Fruit fly (Drosophila melanogaster) whole organism, embryonic: ENCODE measurements around the gene CG43345.

Experiments used
- CG11398 ChIP-seq: fragments of 200-800 bp; sonication (Bioruptor generic); optimal IDR thresholded peaks from 2 replicates; lab custom pipeline; 2016; ENCODE audit warnings: missing biosample characterization, missing genetic modification characterization
- CG11696 ChIP-seq: fragments of 200-800 bp; sonication (Bioruptor generic); IDR thresholded peaks from 2 replicates; pipeline ENCODE4 v1.3.6; 2022; ENCODE audit warnings: missing biosample characterization, missing genetic modification characterization
- CG13624 ChIP-seq: fragments of 200-800 bp; sonication (Bioruptor generic); optimal IDR thresholded peaks from 2 replicates; lab custom pipeline; 2016; ENCODE audit warnings: missing biosample characterization, missing genetic modification characterization
- CG15601 ChIP-seq: fragments of 200-800 bp; sonication (Bioruptor generic); optimal IDR thresholded peaks from 3 replicates; lab custom pipeline; 2019; ENCODE audit warnings: missing biosample characterization, mild to moderate bottlenecking, missing genetic modification characterization, moderate library complexity
- CG1792 ChIP-seq: fragments of 200-800 bp; sonication (Bioruptor generic); optimal IDR thresholded peaks from 2 replicates; lab custom pipeline; 2016; ENCODE audit warnings: missing biosample characterization, missing genetic modification characterization
- CG18764 ChIP-seq: fragments of 200-800 bp; sonication (Bioruptor generic); optimal IDR thresholded peaks from 3 replicates; lab custom pipeline; 2016; ENCODE audit warnings: missing biosample characterization, missing genetic modification characterization
- CG2875 ChIP-seq: fragments of 200-800 bp; sonication (Bioruptor generic); optimal IDR thresholded peaks from 2 replicates; lab custom pipeline; 2017; ENCODE audit warnings: missing biosample characterization, mild to moderate bottlenecking, missing genetic modification characterization, missing genetic modification reagents
- CG31388 ChIP-seq: fragments of 200-800 bp; sonication (Bioruptor generic); optimal IDR thresholded peaks from 2 replicates; lab custom pipeline; 2016; ENCODE audit warnings: missing biosample characterization, missing genetic modification characterization
- CG34224 ChIP-seq: fragments of 200-800 bp; sonication (Bioruptor generic); IDR thresholded peaks from 3 replicates; pipeline ENCODE4 v1.3.6; 2022; ENCODE audit warnings: missing biosample characterization, missing genetic modification characterization; ENCODE audit not compliant: partially characterized antibody
- CG42726 ChIP-seq: fragments of 200-800 bp; sonication (Bioruptor generic); IDR thresholded peaks from 2 replicates; pipeline ENCODE4 v1.3.6; 2022; ENCODE audit warnings: missing biosample characterization, missing genetic modification characterization; ENCODE audit not compliant: partially characterized antibody
- CG4820 ChIP-seq: fragments of 200-800 bp; sonication (Bioruptor generic); optimal IDR thresholded peaks from 3 replicates; lab custom pipeline; 2016; ENCODE audit warnings: missing biosample characterization, missing genetic modification characterization
- CG6175 ChIP-seq: fragments of 200-800 bp; sonication (Bioruptor generic); IDR thresholded peaks from 3 replicates; pipeline ENCODE4 v1.3.6; 2022; ENCODE audit warnings: missing biosample characterization, missing genetic modification characterization
- CG6272 ChIP-seq: fragments of 200-800 bp; sonication (Bioruptor generic); IDR thresholded peaks from 2 replicates; pipeline ENCODE4 v1.3.6; 2022; ENCODE audit warnings: missing biosample characterization, missing genetic modification characterization
- CG7786 ChIP-seq: fragments of 200-800 bp; sonication (Bioruptor generic); optimal IDR thresholded peaks from 2 replicates; lab custom pipeline; 2016; ENCODE audit warnings: missing biosample characterization, missing genetic modification characterization
- CTCF ChIP-seq: fragments of 200-800 bp; sonication (Bioruptor generic); optimal IDR thresholded peaks from 2 replicates; lab custom pipeline; 2017; ENCODE audit warnings: missing biosample characterization, mild to moderate bottlenecking, missing genetic modification characterization, moderate library complexity
- Dip2 ChIP-seq: fragments of 200-800 bp; sonication (Bioruptor generic); IDR thresholded peaks from 2 replicates; pipeline ENCODE4 v1.3.6; 2022; ENCODE audit warnings: missing biosample characterization, missing genetic modification characterization
- Dip3 ChIP-seq: fragments of 200-800 bp; sonication (Bioruptor generic); optimal IDR thresholded peaks from 3 replicates; lab custom pipeline; 2016; ENCODE audit warnings: missing biosample characterization, missing genetic modification characterization
- Doc3 ChIP-seq: fragments of 200-800 bp; sonication (Bioruptor generic); IDR thresholded peaks from 3 replicates; pipeline ENCODE4 v1.3.6; 2022; ENCODE audit warnings: missing biosample characterization, missing genetic modification characterization; ENCODE audit not compliant: partially characterized antibody
- Elba2 ChIP-seq: fragments of 200-800 bp; sonication (Bioruptor generic); optimal IDR thresholded peaks from 3 replicates; lab custom pipeline; 2016; ENCODE audit warnings: missing biosample characterization, missing genetic modification characterization
- Hey ChIP-seq: fragments of 200-800 bp; sonication (Bioruptor generic); optimal IDR thresholded peaks from 3 replicates; lab custom pipeline; 2018; ENCODE audit warnings: missing biosample characterization, mild to moderate bottlenecking, missing genetic modification characterization
- HmgD ChIP-seq: fragments of 200-800 bp; sonication (Bioruptor generic); optimal IDR thresholded peaks from 3 replicates; lab custom pipeline; 2016; ENCODE audit warnings: missing biosample characterization, missing genetic modification characterization
- Hr51 ChIP-seq, 2 experiments: fragments of 200-800 bp; sonication (Bioruptor generic); optimal IDR thresholded peaks; 2 replicates in 1 of 2; 3 replicates in 1 of 2; lab custom pipeline; 2016 to 2018; ENCODE audit warnings: missing biosample characterization in 2 of 2, missing genetic modification characterization in 2 of 2, mild to moderate bottlenecking in 1 of 2, moderate library complexity in 1 of 2
- MESR4 ChIP-seq: fragments of 200-800 bp; sonication (Bioruptor generic); optimal IDR thresholded peaks from 2 replicates; lab custom pipeline; 2018; ENCODE audit warnings: missing biosample characterization, mild to moderate bottlenecking, missing genetic modification characterization, moderate library complexity
- Mad ChIP-seq: fragments of 200-800 bp; sonication (Bioruptor generic); optimal IDR thresholded peaks from 2 replicates; lab custom pipeline; 2016; ENCODE audit warnings: missing biosample characterization, missing genetic modification characterization
- Meics ChIP-seq: fragments of 200-800 bp; sonication (Bioruptor generic); optimal IDR thresholded peaks from 2 replicates; lab custom pipeline; 2017; ENCODE audit warnings: missing biosample characterization, mild to moderate bottlenecking, missing genetic modification characterization
- Mes4 ChIP-seq: fragments of 200-800 bp; sonication (Bioruptor generic); optimal IDR thresholded peaks from 2 replicates; lab custom pipeline; 2016; ENCODE audit warnings: missing biosample characterization, missing genetic modification characterization
- Rx ChIP-seq: fragments of 200-800 bp; sonication (Bioruptor generic); IDR thresholded peaks from 2 replicates; pipeline ENCODE4 v1.3.6; 2022; ENCODE audit warnings: missing biosample characterization, missing genetic modification characterization
- Side ChIP-seq: fragments of 200-800 bp; sonication (Bioruptor generic); optimal IDR thresholded peaks from 2 replicates; lab custom pipeline; 2016; ENCODE audit warnings: missing biosample characterization, missing genetic modification characterization
- Vsx1 ChIP-seq: fragments of 200-800 bp; sonication (Bioruptor generic); optimal IDR thresholded peaks from 2 replicates; lab custom pipeline; 2017; ENCODE audit warnings: missing biosample characterization, mild to moderate bottlenecking, missing genetic modification characterization, missing genetic modification reagents
- al ChIP-seq: fragments of 200-800 bp; sonication (Bioruptor generic); IDR thresholded peaks from 2 replicates; pipeline ENCODE4 v1.3.6; 2022; ENCODE audit warnings: missing biosample characterization, missing genetic modification characterization
- cas ChIP-seq: fragments of 200-800 bp; sonication (Bioruptor generic); IDR thresholded peaks from 2 replicates; pipeline ENCODE4 v1.3.6; 2022; ENCODE audit warnings: missing biosample characterization, missing genetic modification characterization
- chm ChIP-seq: fragments of 200-800 bp; sonication (Bioruptor generic); IDR thresholded peaks from 2 replicates; pipeline ENCODE4 v1.3.6; 2022; ENCODE audit warnings: missing biosample characterization, missing genetic modification characterization
- crol ChIP-seq: fragments of 200-800 bp; sonication (Bioruptor generic); IDR thresholded peaks from 2 replicates; pipeline ENCODE4 v1.3.6; 2022; ENCODE audit warnings: missing biosample characterization, missing genetic modification characterization
- dimm ChIP-seq: fragments of 200-800 bp; sonication (Bioruptor generic); IDR thresholded peaks from 2 replicates; pipeline ENCODE4 v1.3.6; 2022; ENCODE audit warnings: missing biosample characterization, missing genetic modification characterization
- dmrt99B ChIP-seq: fragments of 200-800 bp; sonication (Bioruptor generic); optimal IDR thresholded peaks from 2 replicates; lab custom pipeline; 2018; ENCODE audit warnings: missing biosample characterization, mild to moderate bottlenecking, missing genetic modification characterization, moderate library complexity
- emc ChIP-seq: fragments of 200-800 bp; sonication (Bioruptor generic); optimal IDR thresholded peaks from 2 replicates; lab custom pipeline; 2016; ENCODE audit warnings: missing biosample characterization, missing genetic modification characterization
- ham ChIP-seq: fragments of 200-800 bp; sonication (Bioruptor generic); IDR thresholded peaks from 2 replicates; pipeline ENCODE4 v1.3.6; 2022; ENCODE audit warnings: missing biosample characterization, missing genetic modification characterization
- inv ChIP-seq: fragments of 200-800 bp; sonication (Bioruptor generic); IDR thresholded peaks from 2 replicates; pipeline ENCODE4 v1.3.6; 2022; ENCODE audit warnings: missing biosample characterization, missing genetic modification characterization; ENCODE audit not compliant: partially characterized antibody
- kay ChIP-seq: fragments of 200-800 bp; sonication (Bioruptor generic); optimal IDR thresholded peaks from 2 replicates; lab custom pipeline; 2016; ENCODE audit warnings: missing biosample characterization, missing genetic modification characterization
- lmd ChIP-seq: fragments of 200-800 bp; sonication (Bioruptor generic); IDR thresholded peaks from 2 replicates; pipeline ENCODE4 v1.3.6; 2022; ENCODE audit warnings: missing biosample characterization, missing genetic modification characterization
- lola ChIP-seq, 3 experiments: fragments of >200 bp in 2 of 3; fragments of 200-800 bp in 1 of 3; sonication (Bioruptor generic) in 1 of 3; optimal IDR thresholded peaks; 2 replicates each; lab custom pipeline; 2017 to 2019; ENCODE audit warnings: missing biosample characterization in 3 of 3, missing genetic modification characterization in 3 of 3, mild to moderate bottlenecking in 1 of 3, moderate library complexity in 1 of 3
- luna ChIP-seq: fragments of 200-800 bp; sonication (Bioruptor generic); optimal IDR thresholded peaks from 2 replicates; lab custom pipeline; 2016; ENCODE audit warnings: missing biosample characterization, missing genetic modification characterization
- nerfin-2 ChIP-seq: fragments of 200-800 bp; sonication (Bioruptor generic); IDR thresholded peaks from 2 replicates; pipeline ENCODE4 v1.3.6; 2022; ENCODE audit warnings: missing biosample characterization, missing genetic modification characterization; ENCODE audit not compliant: partially characterized antibody
- onecut ChIP-seq: fragments of 200-800 bp; sonication (Bioruptor generic); IDR thresholded peaks from 2 replicates; pipeline ENCODE4 v1.3.6; 2022; ENCODE audit warnings: missing biosample characterization, missing genetic modification characterization
- peb ChIP-seq: fragments of 200-800 bp; sonication (Bioruptor generic); IDR thresholded peaks from 2 replicates; pipeline ENCODE4 v1.3.6; 2022; ENCODE audit warnings: missing biosample characterization, missing genetic modification characterization
- pho ChIP-seq: fragments of 200-800 bp; sonication (Bioruptor generic); optimal IDR thresholded peaks from 2 replicates; lab custom pipeline; 2016; ENCODE audit warnings: missing biosample characterization, missing genetic modification characterization
- pnt ChIP-seq: fragments of 200-800 bp; sonication (Bioruptor generic); optimal IDR thresholded peaks from 3 replicates; lab custom pipeline; 2016; ENCODE audit warnings: missing biosample characterization, missing genetic modification characterization
- scrt ChIP-seq: fragments of 200-800 bp; sonication (Bioruptor generic); optimal IDR thresholded peaks from 2 replicates; lab custom pipeline; 2018; ENCODE audit warnings: missing biosample characterization, mild to moderate bottlenecking, missing genetic modification characterization, moderate library complexity
- seq ChIP-seq: fragments of 200-800 bp; sonication (Bioruptor generic); IDR thresholded peaks from 2 replicates; pipeline ENCODE4 v1.3.6; 2022; ENCODE audit warnings: missing biosample characterization, missing genetic modification characterization
- sr ChIP-seq: fragments of 200-800 bp; sonication (Bioruptor generic); IDR thresholded peaks from 3 replicates; pipeline ENCODE4 v1.3.6; 2022; ENCODE audit warnings: missing biosample characterization, missing genetic modification characterization
- stwl ChIP-seq: fragments of 200-800 bp; sonication (Bioruptor generic); optimal IDR thresholded peaks from 3 replicates; lab custom pipeline; 2018; ENCODE audit warnings: missing biosample characterization, mild to moderate bottlenecking, missing genetic modification characterization, moderate library complexity
- toy ChIP-seq: fragments of 200-800 bp; sonication (Bioruptor generic); IDR thresholded peaks from 2 replicates; pipeline ENCODE4 v1.3.6; 2022; ENCODE audit warnings: missing biosample characterization, missing genetic modification characterization
- wdn ChIP-seq: fragments of 200-800 bp; sonication (Bioruptor generic); IDR thresholded peaks from 2 replicates; pipeline ENCODE4 v1.3.6; 2022; ENCODE audit warnings: missing biosample characterization, missing genetic modification characterization

Gene CG43345

DNA sequence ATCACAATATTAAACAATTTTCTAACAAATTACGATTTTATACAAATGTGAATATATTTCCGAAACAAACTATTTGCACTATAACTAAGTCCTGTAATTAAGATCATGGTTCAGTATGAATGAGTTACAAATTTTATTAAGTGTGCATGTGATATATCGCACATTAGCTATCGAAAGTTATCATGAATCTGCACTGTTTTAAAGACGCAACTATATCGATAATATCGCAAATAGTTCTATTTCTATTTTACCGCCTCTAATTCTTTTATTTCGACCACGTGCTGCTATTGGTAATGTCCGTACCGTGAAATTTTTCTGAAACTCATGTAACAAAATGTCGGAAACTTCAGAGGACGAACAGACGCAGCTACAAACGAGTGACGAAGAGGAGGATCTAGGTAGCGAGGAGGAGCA, 25.4 kb downstream of the CG43345 start, which contains the start of gene pths (continued):
- peak; percentile 54; the same call in 2 of the 3 replicates for TF ChIP-seq Doc3 (GFP tag; lab: Robert Waterston, UW)
- TF ChIP-seq peb (GFP tag; lab: Robert Waterston, UW): no peak
- TF ChIP-seq CG13624 (GFP tag; lab: Kevin White, UChicago): peak; percentile 53
- TF ChIP-seq CG18764 (GFP tag; lab: Kevin White, UChicago): peak; percentile 4
- no peak for TF ChIP-seq Dip2 (GFP tag; lab: Robert Waterston, UW)
- TF ChIP-seq Dip3 (GFP tag; lab: Kevin White, UChicago): peak; percentile 41
- peak; percentile 0 for TF ChIP-seq Elba2 (GFP tag; lab: Kevin White, UChicago)
- TF ChIP-seq MESR4 (GFP tag; lab: Kevin White, UChicago): peak; percentile 97
- no peak for TF ChIP-seq dmrt99B
- TF ChIP-seq Mad (GFP tag; lab: Kevin White, UChicago): no peak
- TF ChIP-seq CG11398: no peak
- no peak for TF ChIP-seq luna
- TF ChIP-seq Hr51 (GFP tag; optimal IDR thresholded peaks at IDR 0.05; lab: Kevin White, UChicago): no peak
- TF ChIP-seq wdn (GFP tag; lab: Robert Waterston, UW): no peak
- TF ChIP-seq Meics (GFP tag; lab: Kevin White, UChicago): no peak
- no peak for TF ChIP-seq CG6175 (GFP tag; lab: Robert Waterston, UW)
- TF ChIP-seq al (GFP tag; lab: Robert Waterston, UW): no peak
- peak; percentile 75 for TF ChIP-seq CG34224 (GFP tag; lab: Robert Waterston, UW)
- no peak for TF ChIP-seq CG2875
- TF ChIP-seq HmgD (GFP tag; lab: Kevin White, UChicago): peak; percentile 37
- TF ChIP-seq CTCF (GFP tag; lab: Kevin White, UChicago): no peak
- no peak for TF ChIP-seq cas (GFP tag; lab: Robert Waterston, UW)
- no peak for TF ChIP-seq CG11696 (GFP tag; lab: Robert Waterston, UW)
- TF ChIP-seq toy (GFP tag; lab: Robert Waterston, UW): no peak
- TF ChIP-seq ham (GFP tag; lab: Robert Waterston, UW): no peak
- TF ChIP-seq seq (GFP tag; lab: Robert Waterston, UW): no peak
- TF ChIP-seq Rx (GFP tag; lab: Robert Waterston, UW): no peak
- TF ChIP-seq CG7786 (GFP tag; lab: Kevin White, UChicago): peak; percentile 38
- no peak for TF ChIP-seq chm
- peak; percentile 74 for TF ChIP-seq nerfin-2 (GFP tag; lab: Robert Waterston, UW)
- no peak for TF ChIP-seq CG31388
- TF ChIP-seq sr (GFP tag; lab: Robert Waterston, UW): no peak
- TF ChIP-seq pho (GFP tag; lab: Kevin White, UChicago): peak; percentile 68
- peak; percentile 64 for TF ChIP-seq stwl (tag; lab: Kevin White, UChicago)
- no peak for TF ChIP-seq CG1792 (GFP tag; lab: Kevin White, UChicago)
- TF ChIP-seq dimm (GFP tag; lab: Robert Waterston, UW): no peak
- TF ChIP-seq CG4820 (GFP tag; lab: Kevin White, UChicago): peak; percentile 50
- peak in 2 of 3 experiments; percentile 5 to 80 for TF ChIP-seq lola (GFP tag; optimal IDR thresholded peaks at IDR 0.05; lab: Kevin White, UChicago)
- peak; percentile 40 for TF ChIP-seq Mes4
- TF ChIP-seq Vsx1: no peak
- TF ChIP-seq CG6272 (GFP tag; lab: Robert Waterston, UW): peak; percentile 42; the same call in 1 of the 2 replicates
- TF ChIP-seq CG42726: peak; percentile 83
- peak; percentile 56 for TF ChIP-seq pnt (GFP tag; lab: Kevin White, UChicago)
- TF ChIP-seq Side (GFP tag; lab: Kevin White, UChicago): no peak
- no peak for TF ChIP-seq Hey
- no peak for TF ChIP-seq onecut
- no peak for TF ChIP-seq CG15601
- TF ChIP-seq scrt (GFP tag; lab: Kevin White, UChicago): no peak
- TF ChIP-seq kay (GFP tag; lab: Kevin White, UChicago): no peak
- no peak for TF ChIP-seq emc (GFP tag; lab: Kevin White, UChicago)
- TF ChIP-seq crol (GFP tag; lab: Robert Waterston, UW): no peak
- TF ChIP-seq inv: peak; percentile 79
- TF ChIP-seq lmd: no peak; the same call in 1 of the 2 replicates
